Worm (Caenorhabditis elegans) whole organism, L3 larva: ENCODE measurements around the gene flp-3.
A peak's percentile ranks its signal among the peaks of the same experiment; 100 is the strongest.

ENCODE experiments used
- R02D3.7 ChIP-seq: fragments of 150-350 bp; optimal IDR thresholded peaks from 2 replicates; lab custom pipeline; 2014; ENCODE audit warnings: missing biosample characterization, missing genetic modification characterization
- ZK546.5 ChIP-seq: sonication (generic microtip); optimal IDR thresholded peaks from 2 replicates; lab custom pipeline; 2017; ENCODE audit warnings: missing biosample characterization, missing genetic modification characterization
- aly-2 ChIP-seq: fragments of 150-350 bp; optimal IDR thresholded peaks from 2 replicates; lab custom pipeline; 2014; ENCODE audit warnings: missing biosample characterization, missing genetic modification characterization
- ama-1 ChIP-seq: fragments of 150-350 bp; optimal IDR thresholded peaks from 2 replicates; lab custom pipeline; 2018
- ceh-16 ChIP-seq: sonication (generic microtip); optimal IDR thresholded peaks from 2 replicates; lab custom pipeline; 2017; ENCODE audit warnings: missing biosample characterization, missing genetic modification characterization
- ceh-28 ChIP-seq: fragments of 150-350 bp; optimal IDR thresholded peaks from 2 replicates; lab custom pipeline; 2014; ENCODE audit warnings: missing biosample characterization, missing genetic modification reagents, missing genetic modification characterization
- ceh-9 ChIP-seq: sonication (generic microtip); optimal IDR thresholded peaks from 2 replicates; lab custom pipeline; 2018; ENCODE audit warnings: missing biosample characterization, missing genetic modification characterization
- egl-27 ChIP-seq: sonication (generic microtip); optimal IDR thresholded peaks from 4 replicates; lab custom pipeline; 2017; ENCODE audit warnings: missing biosample characterization, missing genetic modification reagents, missing genetic modification characterization
- egl-5 ChIP-seq: fragments of 150-350 bp; optimal IDR thresholded peaks from 2 replicates; lab custom pipeline; 2017; ENCODE audit warnings: missing biosample characterization, missing genetic modification reagents, missing genetic modification characterization, inconsistent platforms
- elt-2 ChIP-seq: sonication (generic microtip); optimal IDR thresholded peaks from 2 replicates; lab custom pipeline; 2016; ENCODE audit warnings: missing genetic modification reagents, mild to moderate bottlenecking, missing genetic modification characterization, missing compliant biosample characterization
- eor-1 ChIP-seq, 2 experiments: fragments of 150-350 bp; optimal IDR thresholded peaks; 2 replicates each; lab custom pipeline; 2014 to 2018; ENCODE audit warnings: missing biosample characterization in 2 of 2, missing genetic modification characterization in 2 of 2
- fkh-2 ChIP-seq: fragments of 150-350 bp; optimal IDR thresholded peaks from 2 replicates; lab custom pipeline; 2014; ENCODE audit warnings: missing biosample characterization, missing genetic modification reagents, missing genetic modification characterization
- hmg-11 ChIP-seq: sonication (generic microtip); optimal IDR thresholded peaks from 2 replicates; lab custom pipeline; 2016; ENCODE audit warnings: missing genetic modification characterization, missing compliant biosample characterization
- jun-1 ChIP-seq: fragments of 150-350 bp; optimal IDR thresholded peaks from 2 replicates; lab custom pipeline; 2014; ENCODE audit warnings: missing biosample characterization, missing genetic modification reagents, missing genetic modification characterization
- lin-39 ChIP-seq: fragments of 150-350 bp; optimal IDR thresholded peaks from 2 replicates; lab custom pipeline; 2018; ENCODE audit warnings: missing biosample characterization, missing genetic modification reagents, missing genetic modification characterization
- nfya-1 ChIP-seq: sonication (generic microtip); optimal IDR thresholded peaks from 2 replicates; lab custom pipeline; 2017; ENCODE audit warnings: missing genetic modification characterization, mild to moderate bottlenecking, missing compliant biosample characterization, antibody characterized with exemption, moderate library complexity; ENCODE audit not compliant: insufficient read depth
- nhr-11 ChIP-seq: fragments of 150-350 bp; optimal IDR thresholded peaks from 2 replicates; lab custom pipeline; 2014; ENCODE audit warnings: missing biosample characterization, missing genetic modification characterization
- nhr-23 ChIP-seq: fragments of 150-350 bp; optimal IDR thresholded peaks from 2 replicates; lab custom pipeline; 2014; ENCODE audit warnings: missing biosample characterization, missing genetic modification reagents, missing genetic modification characterization
- nhr-237 ChIP-seq: fragments of 150-350 bp; optimal IDR thresholded peaks from 2 replicates; lab custom pipeline; 2014; ENCODE audit warnings: missing biosample characterization, missing genetic modification characterization
- nhr-25 ChIP-seq: sonication (generic microtip); optimal IDR thresholded peaks from 2 replicates; lab custom pipeline; 2017; ENCODE audit warnings: missing biosample characterization, missing genetic modification characterization
- nhr-28 ChIP-seq: fragments of 150-350 bp; optimal IDR thresholded peaks from 2 replicates; lab custom pipeline; 2014; ENCODE audit warnings: missing biosample characterization, missing genetic modification characterization
- nhr-43 ChIP-seq: sonication (generic microtip); optimal IDR thresholded peaks from 2 replicates; lab custom pipeline; 2016; ENCODE audit warnings: mild to moderate bottlenecking, missing genetic modification characterization, missing compliant biosample characterization; ENCODE audit not compliant: poor library complexity, severe bottlenecking
- nhr-76 ChIP-seq: fragments of 150-350 bp; sonication (generic microtip); optimal IDR thresholded peaks from 5 replicates; lab custom pipeline; 2014; ENCODE audit warnings: missing biosample characterization, missing genetic modification characterization
- nhr-77 ChIP-seq: fragments of 150-350 bp; optimal IDR thresholded peaks from 2 replicates; lab custom pipeline; 2014; ENCODE audit warnings: missing biosample characterization, missing genetic modification characterization
- pha-4 ChIP-seq: fragments of 150-350 bp; optimal IDR thresholded peaks from 2 replicates; lab custom pipeline; 2014; ENCODE audit warnings: missing biosample characterization, missing genetic modification reagents, missing genetic modification characterization
- pqm-1 ChIP-seq: fragments of 150-350 bp; optimal IDR thresholded peaks from 2 replicates; lab custom pipeline; 2017; ENCODE audit warnings: missing biosample characterization, missing genetic modification characterization, inconsistent platforms
- sea-2 ChIP-seq: fragments of 150-350 bp; sonication (generic microtip); optimal IDR thresholded peaks from 4 replicates; lab custom pipeline; 2014; ENCODE audit warnings: missing biosample characterization, missing genetic modification reagents, missing genetic modification characterization
- skn-1 ChIP-seq: fragments of 150-350 bp; optimal IDR thresholded peaks from 2 replicates; lab custom pipeline; 2014; ENCODE audit warnings: missing biosample characterization, missing genetic modification characterization
- tbx-2 ChIP-seq: sonication (generic microtip); optimal IDR thresholded peaks from 2 replicates; lab custom pipeline; 2016; ENCODE audit warnings: mild to moderate bottlenecking, missing genetic modification characterization, missing compliant biosample characterization
- unc-39 ChIP-seq: sonication (generic microtip); optimal IDR thresholded peaks from 4 replicates; lab custom pipeline; 2017; ENCODE audit warnings: missing biosample characterization, missing genetic modification characterization
- unc-62 ChIP-seq: fragments of 150-350 bp; sonication (generic microtip); optimal IDR thresholded peaks from 4 replicates; lab custom pipeline; 2014; ENCODE audit warnings: missing biosample characterization, missing genetic modification reagents, missing genetic modification characterization
- zag-1 ChIP-seq: fragments of 150-350 bp; optimal IDR thresholded peaks from 2 replicates; lab custom pipeline; 2014; ENCODE audit warnings: missing biosample characterization, missing genetic modification characterization
- ztf-11 ChIP-seq: fragments of 150-350 bp; optimal IDR thresholded peaks from 2 replicates; lab custom pipeline; 2014; ENCODE audit warnings: missing biosample characterization, missing genetic modification characterization

The flp-3 gene

DNA sequence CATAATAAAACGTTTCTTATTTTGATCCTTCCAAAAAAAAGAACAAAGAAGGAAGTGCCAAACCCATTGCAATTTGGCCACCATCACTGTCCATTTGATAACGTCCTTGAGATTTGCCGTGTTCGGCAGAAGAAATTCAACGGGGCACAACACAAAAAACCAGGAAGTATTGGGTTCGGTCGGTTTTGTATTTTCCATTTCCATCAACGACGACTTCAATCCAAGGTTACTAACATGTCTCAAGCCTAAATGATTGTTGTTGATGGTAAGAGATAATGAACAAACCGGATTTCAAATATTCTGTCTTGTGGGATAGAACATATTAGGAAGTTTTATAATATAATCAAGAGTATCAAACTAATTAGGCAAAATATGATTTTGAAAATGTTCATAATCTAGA, 16.4 kb downstream of the flp-3 start:
- TF ChIP-seq ceh-16 (tag; lab: Kevin White, UChicago) (no peak), nhr-23 (peak; percentile 64)

DNA sequence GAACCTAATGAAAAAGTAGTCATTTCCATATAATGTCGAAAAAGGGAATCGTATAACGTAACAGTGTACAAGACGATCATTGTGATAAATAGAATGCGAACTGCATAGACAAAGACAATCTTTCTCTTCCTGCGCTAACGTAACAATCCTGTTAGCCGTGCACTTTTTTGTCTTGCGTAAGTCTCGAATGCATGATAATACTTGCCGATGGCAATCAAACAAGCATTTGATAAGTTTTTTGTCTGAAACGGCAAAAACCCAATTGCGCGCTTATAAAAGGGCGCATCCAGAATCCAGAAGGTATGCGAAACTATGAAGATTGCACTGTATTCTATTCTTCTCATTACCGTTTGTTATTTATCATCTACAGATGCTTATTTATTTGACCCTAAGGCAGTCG, 17.8 kb downstream of the flp-3 start, which contains the start of gene dao-4:
Gene dao-4, plus strand, starts transcription at position 301 of the 400 bp plus-strand sequence.
- TF ChIP-seq tbx-2 (tag; lab: Kevin White, UChicago), result no peak
- no peak for TF ChIP-seq nhr-76 (tag; lab: Kevin White, UChicago)
- TF ChIP-seq ceh-9 (tag; lab: Kevin White, UChicago), result no peak
- no peak for TF ChIP-seq fkh-2

DNA sequence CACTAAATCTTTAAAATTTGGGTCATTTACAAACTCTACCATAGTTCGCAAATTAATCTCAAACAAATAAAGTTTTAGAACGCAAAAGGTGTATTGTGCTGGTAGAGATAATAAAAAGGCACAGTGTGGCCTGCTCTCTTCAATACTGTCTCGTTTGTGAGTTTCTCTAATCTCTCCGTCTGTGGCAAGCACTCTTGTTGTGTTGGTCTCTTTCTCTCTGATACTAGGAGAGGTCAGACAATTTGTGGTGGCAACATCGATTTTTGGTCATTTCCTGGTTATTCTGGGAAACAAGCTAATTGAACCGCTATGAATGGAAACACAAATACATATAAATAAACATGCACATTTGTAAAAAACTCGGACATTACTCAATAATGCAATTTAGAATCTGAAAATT, 18.5 kb downstream of the flp-3 start, which contains the start of gene ZC373.5:
Gene ZC373.5, minus strand, starts transcription at position 159 of the 400 bp plus-strand sequence.
- TF ChIP-seq nhr-23, result peak; percentile 11
- TF ChIP-seq hmg-11 (tag; lab: Kevin White, UChicago), result peak; percentile 7
- no peak for TF ChIP-seq lin-39 (tag; lab: Kevin White, UChicago)
- TF ChIP-seq pqm-1, result peak; percentile 66
- TF ChIP-seq pha-4, result peak; percentile 57
- no peak for TF ChIP-seq nhr-77 (tag; lab: Kevin White, UChicago)
- TF ChIP-seq unc-62 (GFP tag; lab: Kevin White, UChicago), result no peak
- TF ChIP-seq ZK546.5, result no peak
- TF ChIP-seq zag-1 (tag; lab: Kevin White, UChicago), result no peak
- peak; percentile 54 for TF ChIP-seq ceh-28 (tag; lab: Kevin White, UChicago)
- TF ChIP-seq sea-2, result no peak
- peak; percentile 3 for TF ChIP-seq nfya-1
- TF ChIP-seq aly-2 (tag; lab: Kevin White, UChicago), result no peak
- no peak for TF ChIP-seq skn-1 (tag; lab: Kevin White, UChicago)
- peak; percentile 73 for TF ChIP-seq elt-2 (tag; lab: Kevin White, UChicago)

DNA sequence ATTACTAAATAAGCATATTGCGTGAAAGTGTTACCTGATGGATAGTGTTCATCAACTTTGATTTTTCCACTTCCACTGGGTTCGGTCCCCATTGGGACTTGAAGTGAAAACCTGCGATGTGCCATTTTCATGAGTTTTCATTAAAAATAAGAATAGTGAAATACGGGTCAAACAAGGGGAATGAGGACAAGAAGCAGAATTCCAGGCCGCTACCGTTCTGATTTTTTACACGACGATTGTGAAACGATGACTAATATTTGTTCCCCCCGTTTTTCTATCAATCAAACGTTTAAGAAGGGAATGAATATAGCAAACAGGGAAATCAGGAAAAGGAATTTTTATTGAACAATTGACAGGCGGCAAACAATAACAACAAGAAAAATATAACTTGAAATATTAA, 23.1 kb downstream of the flp-3 start, which contains the start of gene mlck-1:
Gene mlck-1, minus strand, starts transcription at position 101 of the 400 bp plus-strand sequence.
- no peak for TF ChIP-seq unc-39 (tag; lab: Kevin White, UChicago)
- TF ChIP-seq ceh-28 (tag; lab: Kevin White, UChicago), result no peak
- TF ChIP-seq skn-1 (tag; lab: Kevin White, UChicago), result no peak
- no peak for TF ChIP-seq nhr-11 (tag; lab: Kevin White, UChicago)
- TF ChIP-seq unc-62 (GFP tag; lab: Kevin White, UChicago), result no peak
- no peak for TF ChIP-seq ama-1
- no peak for TF ChIP-seq nhr-76 (tag; lab: Kevin White, UChicago)
- no peak for TF ChIP-seq R02D3.7 (tag; lab: Kevin White, UChicago)
- TF ChIP-seq nfya-1, result no peak
- no peak for TF ChIP-seq jun-1 (tag; lab: Kevin White, UChicago)
- no peak for TF ChIP-seq ceh-9 (tag; lab: Kevin White, UChicago)
- no peak for TF ChIP-seq ZK546.5

DNA sequence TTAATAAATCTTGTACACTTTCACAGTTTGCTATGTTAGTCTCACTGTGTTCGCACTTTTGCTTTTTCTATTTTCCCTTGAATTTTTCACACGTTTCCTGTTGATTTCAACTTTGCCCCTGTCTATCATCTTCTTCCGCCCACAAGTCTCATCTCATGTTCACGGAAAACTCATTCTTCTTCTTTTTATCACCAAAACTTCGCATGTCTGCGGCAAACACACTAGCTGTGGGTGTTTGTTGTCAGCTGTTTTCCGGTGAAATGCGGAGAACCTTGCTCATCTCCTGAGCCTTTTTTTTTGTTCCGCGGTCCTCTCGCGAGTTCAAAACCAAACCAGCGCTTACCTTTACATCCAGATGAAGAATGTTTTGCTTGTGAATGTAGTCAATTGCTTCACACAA, 24.3 kb downstream of the flp-3 start:
- TF ChIP-seq nhr-77 (tag; lab: Kevin White, UChicago) (no peak), egl-5 (tag; lab: Kevin White, UChicago) (peak; percentile 49), nhr-28 (tag; lab: Kevin White, UChicago) (no peak), nfya-1 (peak; percentile 1), ama-1 (no peak), egl-27 (tag; lab: Kevin White, UChicago) (no peak)

DNA sequence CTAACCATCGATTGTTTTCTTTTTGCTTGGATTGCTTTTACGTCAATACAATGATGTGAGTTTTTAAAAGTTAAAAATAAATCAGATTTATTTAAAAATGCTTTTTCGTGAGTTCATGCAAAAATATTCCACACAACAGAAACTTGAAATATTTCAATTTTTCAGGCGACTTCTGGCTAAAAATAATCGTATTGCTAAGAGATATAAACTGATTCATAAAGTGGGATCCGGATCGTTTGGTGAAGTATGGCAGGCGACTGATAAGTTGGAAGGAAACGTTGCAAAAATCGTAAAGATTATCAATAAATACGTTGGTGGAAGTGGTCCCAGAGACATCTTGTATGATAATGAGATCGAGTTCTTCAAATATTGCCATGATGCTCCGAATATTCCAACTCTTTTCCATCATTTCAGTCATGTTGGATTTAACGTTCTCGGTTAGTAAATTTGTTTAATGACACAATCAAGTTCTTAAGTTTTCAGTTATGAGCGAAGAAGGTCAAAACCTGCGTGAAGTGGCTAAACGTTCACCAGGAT, 32.2 kb downstream of the flp-3 start, which contains the start of gene ZC373.3:
Gene ZC373.3, plus strand, starts transcription at position 51 of the 537 bp plus-strand sequence.
- TF ChIP-seq ztf-11 (no peak), nhr-237 (tag; lab: Kevin White, UChicago) (no peak), eor-1 (tag; optimal IDR thresholded peaks at IDR 0.05; lab: Kevin White, UChicago) (no peak), tbx-2 (tag; lab: Kevin White, UChicago) (no peak), elt-2 (tag; lab: Kevin White, UChicago) (no peak), sea-2 (no peak), nhr-43 (tag; lab: Kevin White, UChicago) (no peak), skn-1 (tag; lab: Kevin White, UChicago) (no peak), nhr-25 (no peak), nhr-77 (tag; lab: Kevin White, UChicago) (no peak)
